Fruit fly (Drosophila melanogaster): ENCODE data around the gene Arp6.

The Arp6 gene

DNA sequence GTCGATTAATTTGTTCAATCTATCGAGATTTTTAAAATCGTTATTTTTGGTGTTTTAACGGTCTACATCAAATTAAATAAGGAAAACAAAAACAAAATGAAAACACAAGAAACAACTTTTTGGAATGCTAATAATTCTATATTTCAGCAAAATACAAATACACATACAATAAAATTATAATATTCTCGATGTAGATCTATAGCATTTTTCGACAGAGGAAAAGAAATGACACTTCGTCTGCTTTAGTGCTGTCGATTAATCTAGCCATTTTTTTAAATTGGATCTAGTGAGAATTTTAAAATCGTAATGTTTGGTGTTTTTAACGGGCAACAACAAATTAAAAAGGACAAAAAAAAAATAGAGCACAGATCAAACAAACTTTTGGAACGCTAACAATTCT is at the start of gene Arp6:
Gene Arp6 (minus strand): TSS at position 11 of the 400 bp plus-strand sequence.
- TF ChIP-seq woc (GFP tag; optimal IDR thresholded peaks at IDR 0.05), result peak; percentile 37
- TF ChIP-seq Hr78 (GFP tag; optimal IDR thresholded peaks at IDR 0.05), result no peak
- TF ChIP-seq CG32264 (GFP tag; optimal IDR thresholded peaks at IDR 0.05), result no peak
- TF ChIP-seq HLH106 (tag; optimal IDR thresholded peaks at IDR 0.05), result peak; percentile 5
- TF ChIP-seq Myc (optimal IDR thresholded peaks at IDR 0.05), result peak; percentile 81
- TF ChIP-seq brk (GFP tag; optimal IDR thresholded peaks at IDR 0.05), result no peak
- TF ChIP-seq Hr83 (GFP tag; optimal IDR thresholded peaks at IDR 0.05; ENCODE audit: poor library complexity, severe bottlenecking), result no peak
- no peak for TF ChIP-seq dsf (GFP tag; optimal IDR thresholded peaks at IDR 0.05; ENCODE audit: borderline replicate concordance)
- no peak for TF ChIP-seq Vsx2 (GFP tag; optimal IDR thresholded peaks at IDR 0.05; ENCODE audit: partially characterized antibody)
- TF ChIP-seq h (GFP tag; optimal IDR thresholded peaks at IDR 0.05), result no peak

- TF ChIP-seq dmrt93B (GFP tag; optimal IDR thresholded peaks at IDR 0.05) (no peak), ey (GFP tag; optimal IDR thresholded peaks at IDR 0.05) (no peak), fru (GFP tag; optimal IDR thresholded peaks at IDR 0.05) (no peak), dsf (GFP tag; optimal IDR thresholded peaks at IDR 0.05; ENCODE audit: borderline replicate concordance) (no peak), Mio (GFP tag; optimal IDR thresholded peaks at IDR 0.05) (no peak), HLH106 (tag; optimal IDR thresholded peaks at IDR 0.05) (no peak), OdsH (GFP tag; optimal IDR thresholded peaks at IDR 0.05) (no peak), dl (GFP tag; optimal IDR thresholded peaks at IDR 0.05; ENCODE audit: insufficient read depth in 1 of 2, partially characterized antibody in 2 of 2) (no peak), Dif (GFP tag; optimal IDR thresholded peaks at IDR 0.05; ENCODE audit: partially characterized antibody) (no peak), rgr (GFP tag; optimal IDR thresholded peaks at IDR 0.05) (no peak), Dfd (GFP tag; optimal IDR thresholded peaks at IDR 0.05) (no peak), Vsx2 (GFP tag; optimal IDR thresholded peaks at IDR 0.05; ENCODE audit: partially characterized antibody) (no peak), lola (GFP tag; optimal IDR thresholded peaks at IDR 0.05) (no peak)
Observed at dm6 chrX:15786242-15786641, 49.3 kb upstream of the Arp6 start.

dm6 chrX:15785429-15786239 is 48.7 kb upstream of the Arp6 start, which contains the start of the genes Paf-AHalpha and mRpS30:
Gene Paf-AHalpha, minus strand, starts transcription at chrX:15785583.
Gene mRpS30, plus strand, starts transcription at chrX:15786047.
- no peak for TF ChIP-seq CG32264 (GFP tag; optimal IDR thresholded peaks at IDR 0.05)
- peak; percentile 22 for TF ChIP-seq Jra (GFP tag; optimal IDR thresholded peaks at IDR 0.05)
- TF ChIP-seq Hr83 (GFP tag; optimal IDR thresholded peaks at IDR 0.05; ENCODE audit: poor library complexity, severe bottlenecking), result peak; percentile 45

DNA sequence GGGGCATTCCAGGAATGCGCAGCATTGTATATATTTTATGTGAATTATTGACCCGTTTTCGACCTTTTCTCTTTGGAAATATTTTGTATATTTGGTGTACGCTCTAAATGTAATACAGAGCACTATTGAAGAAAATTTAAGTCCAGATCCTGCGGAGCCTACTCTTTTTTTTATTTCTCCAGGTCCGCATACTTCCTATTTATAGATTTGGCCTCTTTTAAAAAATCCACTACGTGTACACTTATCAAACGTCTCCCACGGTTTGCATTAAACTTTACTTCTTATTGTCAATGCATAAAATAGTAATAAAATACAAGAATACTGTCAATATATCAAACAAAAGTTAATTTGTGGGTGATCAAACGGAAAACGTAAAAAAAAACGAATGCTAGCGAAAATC is 46.7 kb upstream of the Arp6 start, which contains the start of gene Efhc1.1:
Gene Efhc1.1 (minus strand): TSS at position 101 of the 400 bp plus-strand sequence.
- TF ChIP-seq Rel (GFP tag; optimal IDR thresholded peaks at IDR 0.05), result no peak
- TF ChIP-seq Rel (tag; optimal IDR thresholded peaks at IDR 0.05), result no peak
- TF ChIP-seq HLH106 (tag; optimal IDR thresholded peaks at IDR 0.05), result no peak
- TF ChIP-seq CrebA (GFP tag; optimal IDR thresholded peaks at IDR 0.05; ENCODE audit: borderline replicate concordance), result no peak
- TF ChIP-seq tai (GFP tag; optimal IDR thresholded peaks at IDR 0.05), result no peak
- no peak for TF ChIP-seq Hr78 (GFP tag; optimal IDR thresholded peaks at IDR 0.05)
- no peak for TF ChIP-seq CG9705 (GFP tag; optimal IDR thresholded peaks at IDR 0.05)

dm6 chrX:15778846-15779245 is 41.9 kb upstream of the Arp6 start, which contains the start of gene CG43673:
Gene CG43673, plus strand, starts transcription at chrX:15779146.
- TF ChIP-seq dl (GFP tag; optimal IDR thresholded peaks at IDR 0.05; ENCODE audit: insufficient read depth in 1 of 2, partially characterized antibody in 2 of 2), result no peak
- TF ChIP-seq h (GFP tag; optimal IDR thresholded peaks at IDR 0.05), result no peak
- TF ChIP-seq ey (GFP tag; optimal IDR thresholded peaks at IDR 0.05), result no peak
- no peak for TF ChIP-seq Dif (GFP tag; optimal IDR thresholded peaks at IDR 0.05; ENCODE audit: partially characterized antibody)
- no peak for TF ChIP-seq OdsH (GFP tag; optimal IDR thresholded peaks at IDR 0.05)
- no peak for TF ChIP-seq N (GFP tag; optimal IDR thresholded peaks at IDR 0.05)
- no peak for TF ChIP-seq sv (GFP tag; optimal IDR thresholded peaks at IDR 0.05)
- TF ChIP-seq Dfd (GFP tag; optimal IDR thresholded peaks at IDR 0.05), result no peak
- TF ChIP-seq psq (GFP tag; optimal IDR thresholded peaks at IDR 0.05), result no peak
